Worm (Caenorhabditis elegans) whole organism, late embryonic: ENCODE data around the gene cpg-19.

ENCODE experiments used
- F13H6.1 ChIP-seq: sonication (generic microtip); optimal IDR thresholded peaks from 2 replicates; lab custom pipeline; 2016; ENCODE audit warnings: missing genetic modification characterization, missing compliant biosample characterization
- ama-1 ChIP-seq: fragments of 150-350 bp; optimal IDR thresholded peaks from 2 replicates; lab custom pipeline; 2014
- dmd-4 ChIP-seq: sonication (generic microtip); optimal IDR thresholded peaks from 2 replicates; lab custom pipeline; 2016; ENCODE audit warnings: borderline replicate concordance, missing genetic modification characterization, missing compliant biosample characterization
- elt-2 ChIP-seq: sonication (generic microtip); optimal IDR thresholded peaks from 2 replicates; lab custom pipeline; 2016; ENCODE audit warnings: missing genetic modification reagents, missing genetic modification characterization, missing compliant biosample characterization
- fkh-10 ChIP-seq: fragments of 150-350 bp; optimal IDR thresholded peaks from 2 replicates; lab custom pipeline; 2014; ENCODE audit warnings: missing biosample characterization, missing genetic modification reagents, missing genetic modification characterization
- lim-6 ChIP-seq: sonication (generic microtip); optimal IDR thresholded peaks from 2 replicates; lab custom pipeline; 2016; ENCODE audit warnings: missing genetic modification characterization, missing compliant biosample characterization
- nhr-11 ChIP-seq: fragments of 150-350 bp; optimal IDR thresholded peaks from 2 replicates; lab custom pipeline; 2014; ENCODE audit warnings: missing biosample characterization, missing genetic modification characterization
- pha-4 ChIP-seq: fragments of 150-350 bp; optimal IDR thresholded peaks from 2 replicates; lab custom pipeline; 2018; ENCODE audit warnings: missing biosample characterization, missing genetic modification reagents, missing genetic modification characterization
- pros-1 ChIP-seq: fragments of 150-350 bp; optimal IDR thresholded peaks from 2 replicates; lab custom pipeline; 2014; ENCODE audit warnings: missing biosample characterization, missing genetic modification reagents, missing genetic modification characterization
- ref-2 ChIP-seq: sonication (generic microtip); optimal IDR thresholded peaks from 2 replicates; lab custom pipeline; 2016; ENCODE audit warnings: missing genetic modification characterization, missing compliant biosample characterization
- unc-3 ChIP-seq, 2 experiments: fragments of 200-800 bp in 1 of 2; sonication (Bioruptor generic) in 1 of 2; sonication (generic microtip) in 1 of 2; conservative IDR thresholded peaks in 1 of 2; optimal IDR thresholded peaks in 1 of 2; 2 replicates each; pipeline versions ENCODE4 v1.3.6 to Lab custom; 2016 to 2022; ENCODE audit warnings: missing compliant biosample characterization in 2 of 2, missing genetic modification characterization in 2 of 2, missing genetic modification reagents in 1 of 2
- unc-86 ChIP-seq: sonication (generic microtip); optimal IDR thresholded peaks from 2 replicates; lab custom pipeline; 2016; ENCODE audit warnings: missing genetic modification characterization, missing compliant biosample characterization

DNA sequence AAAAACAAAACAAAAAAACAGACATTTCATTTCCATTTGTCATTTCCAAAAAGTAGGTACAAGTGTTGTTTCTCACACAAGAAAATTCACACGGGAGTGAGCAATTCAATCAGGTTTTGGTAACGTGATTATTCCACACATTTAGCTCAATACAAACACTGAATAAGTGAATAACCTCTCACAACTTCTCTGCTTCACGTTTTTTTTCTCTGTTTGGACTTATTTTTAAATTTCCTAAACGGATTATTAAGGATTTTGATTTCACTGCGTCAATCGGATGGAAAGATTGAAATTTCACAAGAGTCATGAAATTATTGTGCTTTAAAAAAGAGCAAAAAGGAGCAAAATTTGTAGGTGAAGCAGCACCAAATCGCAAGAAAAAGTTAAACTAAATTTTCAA is 38.7 kb downstream of the cpg-19 start:
- TF ChIP-seq ref-2 (tag; lab: Kevin White, UChicago) (no peak), ama-1 (lab: Kevin White, UChicago) (no peak), lim-6 (tag; lab: Kevin White, UChicago) (no peak), nhr-11 (no peak), unc-3 (GFP tag; conservative IDR thresholded peaks at IDR 0.05; lab: Robert Waterston, UW) (no peak), unc-3 (tag; optimal IDR thresholded peaks at IDR 0.05; lab: Kevin White, UChicago) (no peak), F13H6.1 (tag; lab: Kevin White, UChicago) (no peak), dmd-4 (tag; lab: Kevin White, UChicago) (no peak), pros-1 (tag; lab: Kevin White, UChicago) (no peak), unc-86 (tag; lab: Kevin White, UChicago) (no peak), elt-2 (tag; lab: Kevin White, UChicago) (no peak), pha-4 (tag; lab: Kevin White, UChicago) (no peak), fkh-10 (GFP tag; lab: Kevin White, UChicago) (no peak)
